Worm (Caenorhabditis elegans): ENCODE results near the gene Y39A1A.16.

- TF ChIP-seq flt-1 (GFP tag; IDR thresholded peaks at IDR 0.05) (no peak), ztf-29 (GFP tag; IDR thresholded peaks at IDR 0.05) (0 out of 2 replicates have a peak, but pooled peaks have one; percentile 16)
Measured at ce11 chrIII:10661292-10661691, 17.8 kb upstream of the Y39A1A.16 start.

Data from whole organism, midembryonic.